Worm (Caenorhabditis elegans) whole organism, L1 larva: ENCODE data around the gene apd-3.

ENCODE experiments used
- efl-1 ChIP-seq, 4 experiments: fragments of 150-350 bp; optimal IDR thresholded peaks in 3 of 4; peaks in 1 of 4; 1 replicate in 1 of 4; 2 replicates in 3 of 4; lab custom pipeline; 2014; ENCODE audit warnings: missing biosample characterization in 2 of 4, missing genetic modification characterization in 2 of 4, missing genetic modification reagents in 2 of 4
- lin-13 ChIP-seq: fragments of 150-350 bp; optimal IDR thresholded peaks from 2 replicates; lab custom pipeline; 2014; ENCODE audit warnings: missing biosample characterization, missing genetic modification reagents, missing genetic modification characterization
- skn-1 ChIP-seq: fragments of 150-350 bp; optimal IDR thresholded peaks from 2 replicates; lab custom pipeline; 2014; ENCODE audit warnings: missing biosample characterization, missing genetic modification characterization
- snpc-4 ChIP-seq: fragments of 150-350 bp; optimal IDR thresholded peaks from 2 replicates; lab custom pipeline; 2014; ENCODE audit warnings: missing biosample characterization, missing genetic modification characterization
- unc-62 ChIP-seq: fragments of 150-350 bp; optimal IDR thresholded peaks from 2 replicates; lab custom pipeline; 2014; ENCODE audit warnings: missing biosample characterization, missing genetic modification reagents, missing genetic modification characterization
- ztf-11 ChIP-seq, 2 experiments: sonication (generic microtip); optimal IDR thresholded peaks; 2 replicates each; lab custom pipeline; 2016 to 2017; ENCODE audit warnings: missing genetic modification characterization in 2 of 2, missing biosample characterization in 1 of 2, missing compliant biosample characterization in 1 of 2
- ztf-4 ChIP-seq: fragments of 150-350 bp; optimal IDR thresholded peaks from 2 replicates; lab custom pipeline; 2014; ENCODE audit warnings: missing biosample characterization, missing genetic modification characterization

- TF ChIP-seq ztf-4 = no peak
- TF ChIP-seq ztf-11 (tag; optimal IDR thresholded peaks at IDR 0.05; lab: Kevin White, UChicago) = no peak
- TF ChIP-seq snpc-4 = no peak
- no peak for TF ChIP-seq unc-62 (GFP tag; lab: Kevin White, UChicago)
- TF ChIP-seq skn-1 (tag; lab: Kevin White, UChicago) = no peak
- no peak for TF ChIP-seq efl-1 (optimal IDR thresholded peaks at IDR 0.05; lab: Kevin White, UChicago)
- TF ChIP-seq efl-1 (GFP tag; optimal IDR thresholded peaks at IDR 0.05 in 1 of 2; lab: Kevin White, UChicago) = no peak
- no peak for TF ChIP-seq lin-13 (GFP tag; lab: Kevin White, UChicago)
These were observed 27.0 kb upstream of the apd-3 start, which contains the start of gene clec-130 for ce11 chrII:3573255-3573654.
